Fruit fly (Drosophila melanogaster): ENCODE measurements around the gene TM9SF4.

The TM9SF4 gene

DNA sequence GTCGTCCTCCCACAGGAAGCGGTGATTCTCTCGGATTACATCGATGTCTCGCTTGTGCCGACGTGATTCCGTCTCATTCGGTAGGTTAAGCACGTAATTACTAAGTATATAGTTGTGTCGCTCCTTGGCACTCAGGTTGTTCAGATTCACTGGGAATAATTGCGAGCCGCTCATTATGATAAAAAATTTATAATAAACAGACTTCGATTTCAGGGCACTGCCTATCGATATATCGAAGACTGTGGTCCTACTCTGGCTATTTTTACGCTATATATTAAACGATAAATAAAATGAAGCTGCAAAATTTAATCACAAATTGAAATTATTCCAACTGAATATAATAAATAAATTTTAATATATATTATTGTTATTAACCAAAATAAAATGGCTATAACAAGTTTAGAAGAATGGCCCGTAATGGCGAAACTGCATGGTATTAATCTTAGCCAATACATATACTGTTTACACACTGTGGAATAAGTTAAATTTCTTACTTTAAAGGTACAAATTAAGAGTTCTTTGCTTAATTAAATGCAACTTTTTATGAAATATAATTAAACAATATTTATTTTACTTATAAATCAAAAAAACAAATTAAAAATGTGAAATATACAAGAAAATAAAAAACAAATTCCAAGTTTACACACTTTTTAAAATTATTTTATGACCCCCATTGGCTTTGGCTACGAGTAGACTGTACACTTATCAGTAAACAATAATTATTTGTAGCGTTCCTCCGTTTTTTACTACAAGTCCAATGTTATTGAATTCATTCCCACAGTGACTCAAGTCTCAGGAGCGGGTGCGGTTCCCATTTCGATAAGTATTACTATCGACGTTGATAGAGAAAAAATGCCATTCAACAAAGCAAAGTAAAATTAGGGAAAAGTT is 36.8 kb downstream of the TM9SF4 start, which contains the start of gene Eato (continued):
- no peak for TF ChIP-seq Doc2 (GFP tag; IDR thresholded peaks at IDR 0.05)
- no peak for TF ChIP-seq D19B (GFP tag; optimal IDR thresholded peaks at IDR 0.05)
- TF ChIP-seq Med (GFP tag) = peak; percentile 77
- TF ChIP-seq caup (GFP tag; optimal IDR thresholded peaks at IDR 0.05; ENCODE audit: severe bottlenecking) = no peak
- TF ChIP-seq Hey (tag; optimal IDR thresholded peaks at IDR 0.05) = no peak
- TF ChIP-seq CG4282 (GFP tag; optimal IDR thresholded peaks at IDR 0.05) = no peak
- TF ChIP-seq Dek (tag; optimal IDR thresholded peaks at IDR 0.05) = no peak
- no peak for TF ChIP-seq unpg (GFP tag; optimal IDR thresholded peaks at IDR 0.05)
- peak; percentile 66 for TF ChIP-seq BEAF-32 (GFP tag; optimal IDR thresholded peaks at IDR 0.05)
- TF ChIP-seq Dll (GFP tag; IDR thresholded peaks at IDR 0.05; ENCODE audit: partially characterized antibody) = peak; percentile 65
- TF ChIP-seq ftz-f1 (GFP tag; optimal IDR thresholded peaks at IDR 0.05) = no peak
- no peak for TF ChIP-seq dpn (GFP tag; optimal IDR thresholded peaks at IDR 0.05)
- TF ChIP-seq Antp (GFP tag; optimal IDR thresholded peaks at IDR 0.05) = no peak
- TF ChIP-seq CG1647 (GFP tag; optimal IDR thresholded peaks at IDR 0.05) = no peak
- TF ChIP-seq CG18262 (tag; optimal IDR thresholded peaks at IDR 0.05) = peak; percentile 38
- TF ChIP-seq Xrp1 (GFP tag; IDR thresholded peaks at IDR 0.05) = no peak
- TF ChIP-seq Atf6 (GFP tag; IDR thresholded peaks at IDR 0.05) = no peak
- TF ChIP-seq CG14050 (GFP tag; IDR thresholded peaks at IDR 0.05) = no peak
- peak; percentile 93 for TF ChIP-seq CG3995 (GFP tag; optimal IDR thresholded peaks at IDR 0.05)
- no peak for TF ChIP-seq sob (GFP tag; IDR thresholded peaks at IDR 0.05)
- TF ChIP-seq gt (GFP tag; IDR thresholded peaks at IDR 0.05) = no peak
- no peak for TF ChIP-seq CG8765 (GFP tag; IDR thresholded peaks at IDR 0.05)
- no peak for TF ChIP-seq HHEX (GFP tag; optimal IDR thresholded peaks at IDR 0.05)
- TF ChIP-seq ci (GFP tag; IDR thresholded peaks at IDR 0.05) = no peak
- no peak for TF ChIP-seq ato (GFP tag; IDR thresholded peaks at IDR 0.05; ENCODE audit: partially characterized antibody)
- TF ChIP-seq CG4730 (GFP tag; IDR thresholded peaks at IDR 0.05) = no peak
- TF ChIP-seq CG10462 (GFP tag; optimal IDR thresholded peaks at IDR 0.05) = no peak
- no peak for TF ChIP-seq Fer1 (GFP tag; optimal IDR thresholded peaks at IDR 0.05)
- TF ChIP-seq CkIIα-i1 (GFP tag; IDR thresholded peaks at IDR 0.05) = no peak
- 0 out of 2 replicates have a peak, but pooled peaks have one; percentile 35 for TF ChIP-seq sna (GFP tag; IDR thresholded peaks at IDR 0.05; ENCODE audit: partially characterized antibody)
- TF ChIP-seq CG12155 (GFP tag; optimal IDR thresholded peaks at IDR 0.05) = no peak
- TF ChIP-seq CG8924 (tag; optimal IDR thresholded peaks at IDR 0.05) = peak; percentile 3
- peak; percentile 19; the same call in 1 of the 2 replicates for TF ChIP-seq CG1024 (GFP tag; IDR thresholded peaks at IDR 0.05)
- peak; percentile 34 for TF ChIP-seq CG2116 (GFP tag; optimal IDR thresholded peaks at IDR 0.05)
- TF ChIP-seq dysf (GFP tag; IDR thresholded peaks at IDR 0.05) = no peak
- TF ChIP-seq CG18476 (GFP tag; optimal IDR thresholded peaks at IDR 0.05) = no peak
- TF ChIP-seq CG34224 (GFP tag; IDR thresholded peaks at IDR 0.05; ENCODE audit: partially characterized antibody) = peak; percentile 31; the same call in 2 of the 3 replicates
- TF ChIP-seq CrebB (tag; optimal IDR thresholded peaks at IDR 0.05) = no peak
- no peak for TF ChIP-seq HmgD (GFP tag; optimal IDR thresholded peaks at IDR 0.05)
- TF ChIP-seq CG32532 (GFP tag; IDR thresholded peaks at IDR 0.05) = peak; percentile 36; the same call in 1 of the 2 replicates
- no peak for TF ChIP-seq Hr78 (GFP tag; optimal IDR thresholded peaks at IDR 0.05)
- no peak for TF ChIP-seq pum (GFP tag; optimal IDR thresholded peaks at IDR 0.05)
- TF ChIP-seq sr (GFP tag; IDR thresholded peaks at IDR 0.05) = no peak
- no peak for TF ChIP-seq pros (GFP tag; optimal IDR thresholded peaks at IDR 0.05)
- no peak for TF ChIP-seq D19A (tag; optimal IDR thresholded peaks at IDR 0.05)
- no peak for TF ChIP-seq CG7839 (tag; optimal IDR thresholded peaks at IDR 0.05)
- TF ChIP-seq Adf1 (GFP tag; IDR thresholded peaks at IDR 0.05) = no peak
- no peak for TF ChIP-seq tio (GFP tag; optimal IDR thresholded peaks at IDR 0.05)
- TF ChIP-seq CG8089 (GFP tag; optimal IDR thresholded peaks at IDR 0.05) = no peak
